Worm (Caenorhabditis elegans) whole organism, young adult: Measurements from ENCODE around the gene unc-132.

ENCODE experiments used
- Y53G8AR.9 ChIP-seq: fragments of 200-800 bp; sonication (Bioruptor generic); conservative IDR thresholded peaks from 2 replicates; pipeline ENCODE4 v1.3.6; 2022; ENCODE audit warnings: missing genetic modification reagents, missing genetic modification characterization, missing compliant biosample characterization
- akir-1 ChIP-seq: fragments of 200-800 bp; sonication (Bioruptor generic); optimal IDR thresholded peaks from 2 replicates; lab custom pipeline; 2018; ENCODE audit warnings: mild to moderate bottlenecking, missing genetic modification characterization, moderate library complexity, missing compliant biosample characterization
- atf-7 ChIP-seq: sonication (generic microtip); optimal IDR thresholded peaks from 2 replicates; lab custom pipeline; 2017; ENCODE audit warnings: mild to moderate bottlenecking, missing genetic modification characterization, missing compliant biosample characterization
- attf-3 ChIP-seq: fragments of 200-800 bp; sonication (Bioruptor generic); conservative IDR thresholded peaks from 2 replicates; pipeline ENCODE4 v1.3.6; 2022; ENCODE audit warnings: missing genetic modification reagents, missing genetic modification characterization, missing compliant biosample characterization
- ccch-3 ChIP-seq: fragments of 200-800 bp; sonication (Bioruptor generic); optimal IDR thresholded peaks from 2 replicates; lab custom pipeline; 2018; ENCODE audit warnings: mild to moderate bottlenecking, missing genetic modification characterization, missing compliant biosample characterization
- ceh-58 ChIP-seq: fragments of 200-800 bp; sonication (Bioruptor generic); IDR thresholded peaks from 2 replicates; pipeline ENCODE4 v1.3.6; 2022; ENCODE audit warnings: missing genetic modification characterization, missing compliant biosample characterization
- dox-1 ChIP-seq: fragments of 200-800 bp; sonication (Bioruptor generic); IDR thresholded peaks from 2 replicates; pipeline ENCODE4 v1.3.6; 2022; ENCODE audit warnings: missing genetic modification reagents, missing genetic modification characterization, missing compliant biosample characterization
- dpl-1 ChIP-seq: fragments of 150-350 bp; optimal IDR thresholded peaks from 2 replicates; lab custom pipeline; 2014; ENCODE audit warnings: missing biosample characterization, missing genetic modification reagents, missing genetic modification characterization
- efl-1 ChIP-seq: fragments of 150-350 bp; optimal IDR thresholded peaks from 2 replicates; lab custom pipeline; 2014; ENCODE audit warnings: missing biosample characterization, missing genetic modification reagents, missing genetic modification characterization
- egrh-3 ChIP-seq: fragments of 200-800 bp; sonication (Bioruptor generic); IDR thresholded peaks from 2 replicates; pipeline ENCODE4 v1.3.6; 2022; ENCODE audit warnings: missing genetic modification reagents, missing genetic modification characterization, missing compliant biosample characterization
- ekl-4 ChIP-seq: fragments of 200-800 bp; sonication (Bioruptor generic); IDR thresholded peaks from 2 replicates; pipeline ENCODE4 v1.3.6; 2022; ENCODE audit warnings: missing genetic modification reagents, missing genetic modification characterization, missing compliant biosample characterization
- gei-17 ChIP-seq: fragments of 200-800 bp; sonication (Bioruptor generic); optimal IDR thresholded peaks from 2 replicates; lab custom pipeline; 2018; ENCODE audit warnings: mild to moderate bottlenecking, missing genetic modification characterization, missing compliant biosample characterization
- hlh-26 ChIP-seq: fragments of 200-800 bp; sonication (Bioruptor generic); conservative IDR thresholded peaks from 2 replicates; pipeline ENCODE4 v1.3.6; 2022; ENCODE audit warnings: missing genetic modification reagents, missing genetic modification characterization, missing compliant biosample characterization
- hrde-1 ChIP-seq: sonication (generic microtip); optimal IDR thresholded peaks from 2 replicates; lab custom pipeline; 2016; ENCODE audit warnings: missing genetic modification characterization, mild to moderate bottlenecking, missing compliant biosample characterization, moderate library complexity, missing genotype, missing genetic modification reagents, borderline replicate concordance
- lin-35 ChIP-seq, 3 experiments: fragments of 150-350 bp in 2 of 3; sonication (generic microtip) in 1 of 3; optimal IDR thresholded peaks; 2 replicates each; lab custom pipeline; 2014 to 2018; ENCODE audit warnings: missing biosample characterization in 3 of 3, missing genetic modification characterization in 3 of 3, missing genetic modification reagents in 3 of 3
- lin-54 ChIP-seq: fragments of 200-800 bp; sonication (Bioruptor generic); optimal IDR thresholded peaks from 2 replicates; lab custom pipeline; 2018; ENCODE audit warnings: mild to moderate bottlenecking, missing genetic modification characterization, missing compliant biosample characterization
- mel-28 ChIP-seq: sonication (generic microtip); optimal IDR thresholded peaks from 2 replicates; lab custom pipeline; 2016; ENCODE audit warnings: borderline replicate concordance, mild to moderate bottlenecking, missing genetic modification characterization, missing compliant biosample characterization
- mxl-1 ChIP-seq: sonication (generic microtip); optimal IDR thresholded peaks from 2 replicates; lab custom pipeline; 2016; ENCODE audit warnings: missing genetic modification characterization, missing compliant biosample characterization
- nhr-179 ChIP-seq: sonication (generic microtip); optimal IDR thresholded peaks from 2 replicates; lab custom pipeline; 2016; ENCODE audit warnings: mild to moderate bottlenecking, missing genetic modification characterization, missing compliant biosample characterization
- repo-1 ChIP-seq: sonication (generic microtip); optimal IDR thresholded peaks from 2 replicates; lab custom pipeline; 2017; ENCODE audit warnings: mild to moderate bottlenecking, missing genetic modification characterization, missing compliant biosample characterization
- snpc-1.1 ChIP-seq: sonication (generic microtip); optimal IDR thresholded peaks from 2 replicates; lab custom pipeline; 2017; ENCODE audit warnings: missing genetic modification characterization, mild to moderate bottlenecking, missing compliant biosample characterization, antibody characterized with exemption, moderate library complexity, missing genotype, missing genetic modification reagents; ENCODE audit not compliant: insufficient read depth
- snpc-3.4 ChIP-seq: sonication (generic microtip); optimal IDR thresholded peaks from 2 replicates; lab custom pipeline; 2017; ENCODE audit warnings: missing genetic modification characterization, mild to moderate bottlenecking, missing compliant biosample characterization, antibody characterized with exemption, moderate library complexity, missing genotype, missing genetic modification reagents
- snpc-4 ChIP-seq, 5 experiments: fragments of 150-350 bp in 1 of 5; sonication (generic microtip) in 4 of 5; optimal IDR thresholded peaks; 2 replicates each; lab custom pipeline; 2014 to 2018; ENCODE audit warnings: missing genetic modification characterization in 5 of 5, missing biosample characterization in 3 of 5, antibody characterized with exemption in 2 of 5, mild to moderate bottlenecking in 2 of 5, missing compliant biosample characterization in 2 of 5, missing genotype in 2 of 5, moderate library complexity in 2 of 5, missing genetic modification reagents in 1 of 5
- zfh-2 ChIP-seq: fragments of 200-800 bp; sonication (Bioruptor generic); conservative IDR thresholded peaks from 2 replicates; pipeline ENCODE4 v1.3.6; 2022; ENCODE audit warnings: missing genetic modification reagents, missing genetic modification characterization, missing compliant biosample characterization
- ztf-25 ChIP-seq: fragments of 200-800 bp; sonication (Bioruptor generic); IDR thresholded peaks from 2 replicates; pipeline ENCODE4 v1.3.6; 2022; ENCODE audit warnings: missing genetic modification reagents, missing genetic modification characterization, missing compliant biosample characterization

unc-132 gene

DNA sequence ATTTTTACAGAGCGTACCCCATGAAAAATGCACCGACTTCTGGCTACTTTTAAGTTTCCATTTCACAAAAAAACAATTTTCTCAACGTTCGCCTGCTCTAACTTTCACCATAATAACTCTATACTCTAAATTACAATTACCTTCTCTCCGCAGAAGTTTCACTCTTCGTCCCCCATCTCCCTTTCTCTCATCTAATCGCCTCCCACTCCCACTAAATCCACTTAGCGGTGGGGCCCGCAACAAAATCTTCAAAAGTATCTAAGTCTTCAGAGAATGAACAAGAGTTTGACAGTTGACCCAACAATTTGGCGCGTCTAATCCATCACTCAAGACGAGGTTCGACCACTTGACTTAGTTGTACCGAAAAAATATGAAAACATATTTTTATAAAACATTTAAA is 51.5 kb downstream of the unc-132 start:
- no peak for TF ChIP-seq hrde-1 (tag; lab: Kevin White, UChicago)
- no peak for TF ChIP-seq gei-17 (GFP tag; lab: Kevin White, UChicago)
- TF ChIP-seq egrh-3 (GFP tag; lab: Robert Waterston, UW): no peak
- no peak for TF ChIP-seq atf-7 (tag; lab: Kevin White, UChicago)
- TF ChIP-seq ceh-58: no peak
- no peak for TF ChIP-seq mel-28 (tag; lab: Kevin White, UChicago)
- no peak for TF ChIP-seq Y53G8AR.9 (GFP tag; lab: Robert Waterston, UW)
- TF ChIP-seq dox-1: no peak
- TF ChIP-seq snpc-3.4 (tag; lab: Kevin White, UChicago): no peak
- no peak for TF ChIP-seq mxl-1
- TF ChIP-seq snpc-4 (GFP tag; optimal IDR thresholded peaks at IDR 0.05; lab: Kevin White, UChicago): no peak
- no peak for TF ChIP-seq snpc-4 (tag; optimal IDR thresholded peaks at IDR 0.05; lab: Kevin White, UChicago)
- TF ChIP-seq nhr-179 (tag; lab: Kevin White, UChicago): no peak
- TF ChIP-seq repo-1: no peak
- no peak for TF ChIP-seq snpc-1.1 (tag; lab: Kevin White, UChicago)
- TF ChIP-seq, all 124 proteins: peak for 0

DNA sequence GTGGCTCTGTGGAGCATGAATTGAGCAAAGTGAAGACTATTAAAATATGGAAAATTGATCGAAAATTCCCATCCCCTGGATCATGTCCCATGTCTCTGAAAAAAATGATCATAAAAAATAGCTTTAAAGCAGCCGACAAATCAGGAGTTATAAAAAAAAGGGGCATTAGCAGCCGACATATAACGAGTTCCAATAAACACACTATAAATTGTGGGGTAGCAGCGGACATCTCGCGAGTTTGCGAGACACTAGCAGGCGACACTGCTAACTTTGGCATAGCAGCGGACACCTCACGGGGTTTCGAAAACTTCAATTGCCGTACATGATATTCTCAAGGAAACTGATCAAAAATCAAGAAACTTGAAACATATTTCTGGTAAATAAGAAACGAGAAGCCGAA is 52.4 kb downstream of the unc-132 start, which contains the start of gene hpo-36:
Gene hpo-36 (minus strand): TSS at position 101 of the 400 bp plus-strand sequence.
- TF ChIP-seq snpc-1.1 (tag; lab: Kevin White, UChicago) (no peak), snpc-4 (GFP tag; optimal IDR thresholded peaks at IDR 0.05; lab: Kevin White, UChicago) (no peak), snpc-4 (tag; optimal IDR thresholded peaks at IDR 0.05; lab: Kevin White, UChicago) (peak in 2 of 4 experiments; percentile 9 to 29)

DNA sequence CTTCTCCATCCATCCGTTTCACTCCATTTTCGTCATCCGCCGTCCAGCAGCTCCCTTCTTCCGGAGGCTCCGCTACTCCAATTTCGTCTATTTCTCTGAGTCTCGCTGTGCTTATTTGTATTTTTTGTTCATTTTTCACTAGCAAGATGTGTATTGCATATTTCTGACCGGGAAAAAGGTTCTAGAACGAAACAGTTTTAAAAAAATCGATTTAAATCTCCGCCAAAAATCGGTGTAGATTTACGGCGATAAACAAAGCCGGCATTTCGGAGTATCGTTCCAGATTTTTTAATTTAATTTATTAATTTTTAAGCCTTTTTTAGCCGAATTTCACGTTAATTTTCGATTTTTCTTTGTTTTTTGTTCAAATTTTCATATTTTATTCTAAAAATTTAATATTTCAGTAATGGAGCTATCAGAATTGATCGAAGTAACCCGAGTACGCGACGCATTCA is 56.3 kb downstream of the unc-132 start, which contains the start of gene mtm-9:
Gene mtm-9 (plus strand): TSS at position 405 of the 455 bp plus-strand sequence.
- TF ChIP-seq lin-54 (GFP tag; lab: Kevin White, UChicago) (peak; percentile 82), attf-3 (peak; percentile 91), lin-35 (GFP tag; optimal IDR thresholded peaks at IDR 0.05; lab: Kevin White, UChicago) (peak in 1 of 3 experiments; percentile 58), snpc-3.4 (tag; lab: Kevin White, UChicago) (no peak), ztf-25 (GFP tag; lab: Robert Waterston, UW) (no peak), gei-17 (GFP tag; lab: Kevin White, UChicago) (no peak), akir-1 (GFP tag; lab: Kevin White, UChicago) (no peak), efl-1 (GFP tag; lab: Kevin White, UChicago) (peak; percentile 57), ccch-3 (GFP tag; lab: Kevin White, UChicago) (no peak), ekl-4 (no peak), hlh-26 (no peak), dpl-1 (GFP tag; lab: Kevin White, UChicago) (peak; percentile 39)
- TF ChIP-seq, all 124 proteins: peak for 5

DNA sequence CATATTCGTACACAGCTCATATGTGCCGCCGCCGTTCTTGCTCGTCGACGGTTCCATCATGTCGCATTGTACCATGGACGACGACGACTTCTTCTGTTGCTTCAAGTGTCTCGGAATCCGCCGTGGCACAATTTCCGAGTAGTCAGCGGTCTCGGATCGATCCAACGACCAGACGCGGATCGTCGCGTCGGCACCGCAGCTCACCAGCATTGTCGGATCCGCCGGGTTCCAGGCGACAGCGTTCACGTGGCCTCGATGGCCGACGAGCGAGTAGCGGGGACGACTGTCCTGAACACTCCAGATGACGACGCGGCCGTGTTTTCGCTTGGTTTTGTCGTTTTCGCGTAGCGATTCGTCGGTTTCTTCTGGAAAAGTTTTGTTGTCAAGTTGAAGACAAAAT is 63.4 kb downstream of the unc-132 start:
- TF ChIP-seq zfh-2: peak; percentile 87
- TF ChIP-seq efl-1 (GFP tag; lab: Kevin White, UChicago): no peak
- TF ChIP-seq egrh-3 (GFP tag; lab: Robert Waterston, UW): peak; percentile 71; the same call in 1 of the 2 replicates
- TF ChIP-seq, all 124 proteins: peak for 2
